Fruit fly (Drosophila melanogaster) whole organism, adult: ENCODE results near the gene CG33262.

Experiments
- CG11617 ChIP-seq: fragments of 200-800 bp; sonication (Bioruptor generic); optimal IDR thresholded peaks from 2 replicates; lab custom pipeline; 2017; ENCODE audit warnings: mild to moderate bottlenecking, missing biosample characterization, missing genetic modification reagents, missing genetic modification characterization
- CG12768 ChIP-seq: fragments of 200-800 bp; sonication (Bioruptor generic); optimal IDR thresholded peaks from 2 replicates; lab custom pipeline; 2017; ENCODE audit warnings: missing biosample characterization, missing genetic modification characterization, mild to moderate bottlenecking, moderate library complexity, missing genetic modification reagents
- CG5204 ChIP-seq: fragments of 200-800 bp; sonication (Bioruptor generic); optimal IDR thresholded peaks from 2 replicates; lab custom pipeline; 2016; ENCODE audit warnings: missing biosample characterization, missing genetic modification characterization
- CG7101 ChIP-seq: fragments of 200-800 bp; sonication (Bioruptor generic); optimal IDR thresholded peaks from 2 replicates; lab custom pipeline; 2018; ENCODE audit warnings: missing biosample characterization, mild to moderate bottlenecking, missing genetic modification characterization, moderate library complexity
- Clk ChIP-seq: fragments of 200-800 bp; sonication (Bioruptor generic); optimal IDR thresholded peaks from 2 replicates; lab custom pipeline; 2017; ENCODE audit warnings: missing biosample characterization, missing genetic modification characterization
- Crg-1 ChIP-seq: fragments of 200-800 bp; sonication (Bioruptor generic); optimal IDR thresholded peaks from 2 replicates; lab custom pipeline; 2016; ENCODE audit warnings: missing biosample characterization, missing genetic modification characterization
- Hr96 ChIP-seq: fragments of 200-800 bp; sonication (Bioruptor generic); optimal IDR thresholded peaks from 2 replicates; lab custom pipeline; 2016; ENCODE audit warnings: missing biosample characterization, missing genetic modification characterization
- bab1 ChIP-seq: fragments of 200-800 bp; sonication (Bioruptor generic); optimal IDR thresholded peaks from 3 replicates; lab custom pipeline; 2019; ENCODE audit warnings: missing biosample characterization, mild to moderate bottlenecking, missing genetic modification characterization, moderate library complexity
- cic ChIP-seq: fragments of 200-800 bp; sonication (Bioruptor generic); optimal IDR thresholded peaks from 2 replicates; lab custom pipeline; 2017; ENCODE audit warnings: missing biosample characterization, mild to moderate bottlenecking, missing genetic modification characterization, moderate library complexity
- kay ChIP-seq: fragments of 200-800 bp; sonication (Bioruptor generic); peaks from one replicate; lab custom pipeline; 2016; ENCODE audit warnings: missing biosample characterization, missing genetic modification characterization, borderline replicate concordance
- pad ChIP-seq: fragments of 200-800 bp; sonication (Bioruptor generic); optimal IDR thresholded peaks from 3 replicates; lab custom pipeline; 2017; ENCODE audit warnings: missing biosample characterization, missing genetic modification characterization, mild to moderate bottlenecking, moderate library complexity, missing genetic modification reagents
- tj ChIP-seq: fragments of 200-800 bp; sonication (Bioruptor generic); optimal IDR thresholded peaks from 3 replicates; lab custom pipeline; 2017; ENCODE audit warnings: missing biosample characterization, mild to moderate bottlenecking, missing genetic modification characterization, moderate library complexity
- toe ChIP-seq: fragments of 200-800 bp; sonication (Bioruptor generic); optimal IDR thresholded peaks from 2 replicates; lab custom pipeline; 2016; ENCODE audit warnings: missing biosample characterization, missing genetic modification characterization

DNA sequence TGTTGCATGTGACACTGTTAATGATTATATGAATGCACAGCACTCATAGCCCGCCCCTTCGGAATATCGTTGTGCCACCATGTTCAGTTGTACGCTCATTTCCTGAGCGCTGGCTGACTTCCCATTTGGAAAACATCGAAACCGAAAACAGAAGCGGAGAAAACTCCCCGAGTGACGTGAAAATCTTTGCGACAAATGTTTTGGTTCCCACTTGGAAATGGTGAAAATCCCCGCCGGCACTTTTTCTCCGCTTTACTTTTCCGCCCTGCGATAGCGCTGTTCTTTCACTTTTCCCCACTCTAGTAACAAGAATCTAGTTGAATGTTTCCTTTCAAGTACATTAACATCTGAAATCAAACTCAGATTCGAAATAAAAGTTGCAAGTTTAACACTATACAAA is 9.0 kb downstream of the CG33262 start:
- TF ChIP-seq Crg-1 (GFP tag; lab: Kevin White, UChicago) (no peak), CG12768 (GFP tag; lab: Kevin White, UChicago) (no peak), tj (GFP tag; lab: Kevin White, UChicago) (no peak), bab1 (GFP tag; lab: Kevin White, UChicago) (no peak), cic (GFP tag; lab: Kevin White, UChicago) (no peak), pad (no peak), kay (GFP tag; lab: Kevin White, UChicago) (no peak), Hr96 (GFP tag; lab: Kevin White, UChicago) (no peak), toe (GFP tag; lab: Kevin White, UChicago) (no peak), CG5204 (GFP tag; lab: Kevin White, UChicago) (no peak), CG11617 (no peak), Clk (GFP tag; lab: Kevin White, UChicago) (no peak), CG7101 (tag; lab: Kevin White, UChicago) (no peak)
